Fruit fly (Drosophila melanogaster) whole organism, embryonic: ENCODE data around the gene Ucp4A.

Experiments
- CG18262 ChIP-seq: fragments of 200-800 bp; optimal IDR thresholded peaks from 3 replicates; lab custom pipeline; 2019; ENCODE audit warnings: missing biosample characterization, mild to moderate bottlenecking, missing genetic modification characterization, moderate library complexity
- amos ChIP-seq: fragments of 200-800 bp; sonication (Bioruptor generic); IDR thresholded peaks from 2 replicates; pipeline ENCODE4 v1.3.6; 2022; ENCODE audit warnings: missing biosample characterization, missing genetic modification characterization; ENCODE audit not compliant: partially characterized antibody
- kah ChIP-seq: fragments of 200-800 bp; sonication (Bioruptor generic); optimal IDR thresholded peaks from 2 replicates; lab custom pipeline; 2018; ENCODE audit warnings: missing biosample characterization, mild to moderate bottlenecking, missing genetic modification characterization

DNA sequence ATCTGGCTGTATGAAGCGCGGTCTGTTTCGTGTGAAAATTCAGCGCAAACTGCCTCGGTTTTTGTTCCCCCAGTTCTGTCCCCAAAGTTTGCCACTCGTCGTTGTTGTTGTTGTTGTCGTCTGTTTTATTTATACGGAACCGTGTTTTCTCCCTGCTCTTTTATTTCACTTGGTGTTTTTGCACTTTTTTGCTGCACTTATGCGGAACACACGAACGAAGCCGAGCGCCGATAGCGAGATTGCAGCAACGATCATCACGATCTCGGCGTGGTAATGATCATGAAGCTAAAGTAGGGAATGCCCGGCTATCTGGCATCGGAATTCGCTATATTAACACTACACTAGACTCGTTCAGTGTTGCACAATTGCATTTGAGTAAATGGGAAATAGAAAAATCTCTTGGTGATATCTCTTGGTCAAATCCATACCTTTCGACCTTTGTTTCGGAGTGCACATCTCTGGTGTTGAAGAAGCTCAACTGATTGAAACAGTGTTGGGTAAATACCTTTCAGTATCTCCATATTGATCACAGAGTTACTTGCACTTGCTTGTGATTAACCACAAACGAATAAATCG lies 30.4 kb downstream of the Ucp4A start:
- TF ChIP-seq amos (GFP tag; lab: Robert Waterston, UW) (no peak), kah (GFP tag; lab: Kevin White, UChicago) (no peak), CG18262 (tag; lab: Kevin White, UChicago) (no peak)
